Worm (Caenorhabditis elegans): Measurements from ENCODE around the gene gon-1.

- no peak for TF ChIP-seq pqm-1 (tag; optimal IDR thresholded peaks at IDR 0.05)
- TF ChIP-seq lin-14 (GFP tag; optimal IDR thresholded peaks at IDR 0.05) = no peak
- TF ChIP-seq unc-86 (tag; optimal IDR thresholded peaks at IDR 0.05) = no peak
- TF ChIP-seq ama-1 (optimal IDR thresholded peaks at IDR 0.05) = no peak
Measured at ce11 chrIV:9943214-9943613, 10.0 kb downstream of the gon-1 start.

Measured in whole organism, L1 larva.